Fruit fly (Drosophila melanogaster): ENCODE data around the gene CG14253.

DNA sequence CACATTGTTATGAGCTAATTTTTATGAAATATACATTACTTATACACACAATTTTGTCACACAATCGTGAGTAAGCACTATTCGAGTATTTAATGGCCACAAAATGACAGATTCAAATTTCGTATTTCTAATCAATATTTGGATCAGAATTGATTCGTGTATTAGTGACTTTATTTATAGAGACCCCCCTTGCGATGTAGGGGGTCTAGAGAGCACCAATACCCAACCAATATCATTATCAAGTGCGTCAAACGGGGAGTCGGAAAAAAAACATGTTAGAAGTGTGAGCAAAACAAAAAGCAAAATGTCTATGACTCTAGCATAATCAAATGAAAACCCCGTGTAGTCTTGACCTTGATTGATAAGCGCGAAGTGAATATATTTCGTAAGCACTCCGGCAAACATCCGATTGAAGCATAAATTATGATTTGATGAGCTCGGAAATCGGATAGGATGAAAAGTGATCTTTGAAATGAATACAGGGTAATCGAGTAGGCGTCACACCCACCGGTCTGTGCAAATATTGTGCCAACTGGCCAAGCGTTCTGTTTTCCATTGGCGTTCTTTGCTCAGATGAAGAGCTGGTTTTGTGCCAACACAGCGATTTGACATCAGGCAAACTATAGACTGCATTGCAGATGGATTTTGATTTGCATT, 26.0 kb upstream of the CG14253 start:
- no peak for TF ChIP-seq CTCF (optimal IDR thresholded peaks at IDR 0.05)
- TF ChIP-seq CG8478 (optimal IDR thresholded peaks at IDR 0.05): no peak

Data from S2 (cell line).